Fruit fly (Drosophila melanogaster): ENCODE measurements around the gene Rac1.

The Rac1 gene

dm6 chr3L:1334571-1335427 is 32.3 kb upstream of the Rac1 start, which contains the start of the genes Hmbs and CG2211 (continued):
- TF ChIP-seq Bteb2 (GFP tag; optimal IDR thresholded peaks at IDR 0.05) (peak; percentile 83), tll (GFP tag; optimal IDR thresholded peaks at IDR 0.05) (peak in 1 of 2 experiments; percentile 55), CG9215 (GFP tag; IDR thresholded peaks at IDR 0.05) (peak; percentile 79), CG10654 (GFP tag; optimal IDR thresholded peaks at IDR 0.05) (peak; percentile 86), CG43689 (GFP tag; IDR thresholded peaks at IDR 0.05) (no peak), Myb (GFP tag; optimal IDR thresholded peaks at IDR 0.05) (peak; percentile 78), B-H1 (GFP tag; IDR thresholded peaks at IDR 0.05) (peak; percentile 80), CG7987 (GFP tag; optimal IDR thresholded peaks at IDR 0.05) (peak; percentile 73), GATAe (GFP tag; conservative IDR thresholded peaks at IDR 0.05) (no peak; the same call in 1 of the 2 replicates), fru (optimal IDR thresholded peaks at IDR 0.05) (no peak), CG17829 (tag; optimal IDR thresholded peaks at IDR 0.05) (peak; percentile 94), YL-1 (GFP tag; optimal IDR thresholded peaks at IDR 0.05) (peak; percentile 57), onecut (GFP tag; IDR thresholded peaks at IDR 0.05) (peak; percentile 72), CG6175 (GFP tag; IDR thresholded peaks at IDR 0.05) (peak; percentile 67; the same call in 2 of the 3 replicates), CG2202 (tag; optimal IDR thresholded peaks at IDR 0.05) (peak; percentile 65), CG11723 (GFP tag; optimal IDR thresholded peaks at IDR 0.05) (peak; percentile 68), gro (GFP tag; optimal IDR thresholded peaks at IDR 0.05) (peak; percentile 89), HLHmδ (GFP tag; optimal IDR thresholded peaks at IDR 0.05) (peak; percentile 65), Pdp1 (GFP tag; optimal IDR thresholded peaks at IDR 0.05) (peak in 1 of 2 experiments; percentile 88), CG6765 (GFP tag; optimal IDR thresholded peaks at IDR 0.05) (peak; percentile 67), pros (GFP tag; optimal IDR thresholded peaks at IDR 0.05) (peak; percentile 34), bowl (GFP tag; IDR thresholded peaks at IDR 0.05) (peak; percentile 60; the same call in 1 of the 2 replicates), CG31388 (GFP tag; optimal IDR thresholded peaks at IDR 0.05) (peak; percentile 76), ci (GFP tag; IDR thresholded peaks at IDR 0.05) (peak; percentile 92), jumu (GFP tag; optimal IDR thresholded peaks at IDR 0.05) (peak; percentile 84), CG17612 (GFP tag; IDR thresholded peaks at IDR 0.05) (peak; percentile 59; the same call in 1 of the 2 replicates), eve (GFP tag; optimal IDR thresholded peaks at IDR 0.05) (no peak), CG9609 (GFP tag; optimal IDR thresholded peaks at IDR 0.05) (peak; percentile 89), ewg (GFP tag; optimal IDR thresholded peaks at IDR 0.05) (peak; percentile 72), Trl (optimal IDR thresholded peaks at IDR 0.05) (no peak), Trl (GFP tag; optimal IDR thresholded peaks at IDR 0.05) (peak; percentile 89), CG5245 (GFP tag; optimal IDR thresholded peaks at IDR 0.05) (peak; percentile 83), CG16815 (GFP tag; optimal IDR thresholded peaks at IDR 0.05) (peak; percentile 71), gt (GFP tag; IDR thresholded peaks at IDR 0.05) (no peak), chif (GFP tag; optimal IDR thresholded peaks at IDR 0.05) (peak; percentile 81 to 93), her (GFP tag; optimal IDR thresholded peaks at IDR 0.05) (peak; percentile 4), ab (GFP tag; optimal IDR thresholded peaks at IDR 0.05) (peak; percentile 73), CG2120 (GFP tag; optimal IDR thresholded peaks at IDR 0.05) (peak; percentile 94), CG13775 (GFP tag; optimal IDR thresholded peaks at IDR 0.05) (peak; percentile 90), CG10274 (GFP tag; optimal IDR thresholded peaks at IDR 0.05) (no peak), CG5953 (GFP tag; IDR thresholded peaks at IDR 0.05) (0 out of 2 replicates have a peak, but pooled peaks have one; percentile 25), CG10321 (GFP tag; IDR thresholded peaks at IDR 0.05) (peak; percentile 45; the same call in 1 of the 2 replicates), Tbp (GFP tag; optimal IDR thresholded peaks at IDR 0.05) (no peak), Kr (GFP tag; optimal IDR thresholded peaks at IDR 0.05) (no peak), CG15479 (GFP tag; optimal IDR thresholded peaks at IDR 0.05) (no peak), emc (GFP tag; optimal IDR thresholded peaks at IDR 0.05) (peak; percentile 68), Sox100B (GFP tag; optimal IDR thresholded peaks at IDR 0.05) (peak; percentile 61), CTCF (GFP tag; optimal IDR thresholded peaks at IDR 0.05) (peak; percentile 31), row (GFP tag; IDR thresholded peaks at IDR 0.05) (peak; percentile 96), klu (GFP tag; IDR thresholded peaks at IDR 0.05) (peak; percentile 77)

All from whole organism, embryonic.